Fruit fly (Drosophila melanogaster) whole organism, embryonic: ENCODE measurements around the gene Polr2I.

ENCODE experiments used
- Atf-2 ChIP-seq: fragments of 200-800 bp; sonication (Bioruptor generic); optimal IDR thresholded peaks from 2 replicates; lab custom pipeline; 2016; ENCODE audit warnings: missing biosample characterization, missing genetic modification characterization
- BtbVII ChIP-seq: fragments of 200-800 bp; sonication (Bioruptor generic); optimal IDR thresholded peaks from 3 replicates; lab custom pipeline; 2017; ENCODE audit warnings: missing biosample characterization, mild to moderate bottlenecking, missing genetic modification characterization
- CG10147 ChIP-seq: fragments of 200-800 bp; sonication (Bioruptor generic); optimal IDR thresholded peaks from 2 replicates; lab custom pipeline; 2019; ENCODE audit warnings: missing biosample characterization, mild to moderate bottlenecking, missing genetic modification characterization, moderate library complexity
- CG10274 ChIP-seq: fragments of 200-800 bp; sonication (Bioruptor generic); optimal IDR thresholded peaks from 3 replicates; lab custom pipeline; 2017; ENCODE audit warnings: missing biosample characterization, mild to moderate bottlenecking, missing genetic modification characterization
- CG11504 ChIP-seq: fragments of 200-800 bp; sonication (Bioruptor generic); optimal IDR thresholded peaks from 3 replicates; lab custom pipeline; 2019; ENCODE audit warnings: missing biosample characterization, mild to moderate bottlenecking, missing genetic modification characterization, moderate library complexity
- CG11560 ChIP-seq: fragments of 200-800 bp; sonication (Bioruptor generic); IDR thresholded peaks from 3 replicates; pipeline ENCODE4 v1.3.6; 2022; ENCODE audit warnings: missing biosample characterization, missing genetic modification characterization
- CG11723 ChIP-seq: fragments of 200-800 bp; sonication (Bioruptor generic); optimal IDR thresholded peaks from 2 replicates; lab custom pipeline; 2017; ENCODE audit warnings: missing biosample characterization, mild to moderate bottlenecking, missing genetic modification characterization
- CG12744 ChIP-seq: fragments of 200-800 bp; sonication (Bioruptor generic); optimal IDR thresholded peaks from 2 replicates; lab custom pipeline; 2016; ENCODE audit warnings: missing biosample characterization, missing genetic modification characterization
- CG15073 ChIP-seq: fragments of 200-800 bp; sonication (Bioruptor generic); optimal IDR thresholded peaks from 2 replicates; lab custom pipeline; 2016; ENCODE audit warnings: missing biosample characterization, missing genetic modification characterization
- CG17359 ChIP-seq: fragments of 200-800 bp; sonication (Bioruptor generic); optimal IDR thresholded peaks from 3 replicates; lab custom pipeline; 2018; ENCODE audit warnings: missing biosample characterization, mild to moderate bottlenecking, missing genetic modification characterization, moderate library complexity
- CG18262 ChIP-seq: fragments of 200-800 bp; optimal IDR thresholded peaks from 3 replicates; lab custom pipeline; 2019; ENCODE audit warnings: missing biosample characterization, mild to moderate bottlenecking, missing genetic modification characterization, moderate library complexity
- CG3847 ChIP-seq: fragments of 200-800 bp; sonication (Bioruptor generic); IDR thresholded peaks from 2 replicates; pipeline ENCODE4 v1.3.6; 2022; ENCODE audit warnings: missing biosample characterization, missing genetic modification characterization
- CG4404 ChIP-seq: fragments of 200-800 bp; sonication (Bioruptor generic); IDR thresholded peaks from 2 replicates; pipeline ENCODE4 v1.3.6; 2022; ENCODE audit warnings: missing biosample characterization, missing genetic modification characterization
- CG4424 ChIP-seq: fragments of 200-800 bp; sonication (Bioruptor generic); optimal IDR thresholded peaks from 3 replicates; lab custom pipeline; 2016; ENCODE audit warnings: missing biosample characterization, missing genetic modification characterization
- CG6854 ChIP-seq: fragments of 200-800 bp; sonication (Bioruptor generic); optimal IDR thresholded peaks from 3 replicates; lab custom pipeline; 2017; ENCODE audit warnings: missing biosample characterization, mild to moderate bottlenecking, missing genetic modification characterization
- CG7987 ChIP-seq: fragments of 200-800 bp; sonication (Bioruptor generic); optimal IDR thresholded peaks from 2 replicates; lab custom pipeline; 2018; ENCODE audit warnings: missing biosample characterization, mild to moderate bottlenecking, missing genetic modification characterization, moderate library complexity
- CG9932 ChIP-seq: fragments of 200-800 bp; sonication (Bioruptor generic); IDR thresholded peaks from 2 replicates; pipeline ENCODE4 v1.3.6; 2022; ENCODE audit warnings: missing biosample characterization, missing genetic modification characterization
- CTCF ChIP-seq: fragments of 200-800 bp; sonication (Bioruptor generic); optimal IDR thresholded peaks from 2 replicates; lab custom pipeline; 2017; ENCODE audit warnings: missing biosample characterization, mild to moderate bottlenecking, missing genetic modification characterization, moderate library complexity
- D ChIP-seq, 2 experiments: fragments of 200-800 bp in 1 of 2; fragments of >200 bp in 1 of 2; sonication (Bioruptor generic) in 1 of 2; optimal IDR thresholded peaks; 2 replicates in 1 of 2; 3 replicates in 1 of 2; lab custom pipeline; 2017; ENCODE audit warnings: mild to moderate bottlenecking in 1 of 2, missing biosample characterization in 1 of 2, missing genetic modification characterization in 1 of 2, missing genetic modification reagents in 1 of 2
- Dad ChIP-seq: fragments of 200-800 bp; sonication (Bioruptor generic); optimal IDR thresholded peaks from 3 replicates; lab custom pipeline; 2016; ENCODE audit warnings: missing biosample characterization, missing genetic modification characterization
- Dip2 ChIP-seq: fragments of 200-800 bp; sonication (Bioruptor generic); IDR thresholded peaks from 2 replicates; pipeline ENCODE4 v1.3.6; 2022; ENCODE audit warnings: missing biosample characterization, missing genetic modification characterization
- Dp ChIP-seq: fragments of 200-800 bp; sonication (Bioruptor generic); optimal IDR thresholded peaks from 2 replicates; lab custom pipeline; 2018; ENCODE audit warnings: missing biosample characterization, mild to moderate bottlenecking, missing genetic modification characterization, moderate library complexity
- Ets97D ChIP-seq: fragments of 200-800 bp; sonication (Bioruptor generic); optimal IDR thresholded peaks from 3 replicates; lab custom pipeline; 2016; ENCODE audit warnings: missing biosample characterization, missing genetic modification characterization
- Mes4 ChIP-seq: fragments of 200-800 bp; sonication (Bioruptor generic); optimal IDR thresholded peaks from 2 replicates; lab custom pipeline; 2016; ENCODE audit warnings: missing biosample characterization, missing genetic modification characterization
- NFAT ChIP-seq: fragments of 200-800 bp; sonication (Bioruptor generic); IDR thresholded peaks from 2 replicates; pipeline ENCODE4 v1.3.6; 2022; ENCODE audit warnings: missing biosample characterization, missing genetic modification characterization
- NfI ChIP-seq: fragments of 200-800 bp; sonication (Bioruptor generic); optimal IDR thresholded peaks from 3 replicates; lab custom pipeline; 2018; ENCODE audit warnings: missing biosample characterization, mild to moderate bottlenecking, missing genetic modification characterization, moderate library complexity
- Oaz ChIP-seq: fragments of 200-800 bp; sonication (Bioruptor generic); IDR thresholded peaks from 2 replicates; pipeline ENCODE4 v1.3.6; 2022; ENCODE audit warnings: missing biosample characterization, missing genetic modification characterization
- Optix ChIP-seq: fragments of 200-800 bp; sonication (Bioruptor generic); IDR thresholded peaks from 3 replicates; pipeline ENCODE4 v1.3.6; 2022; ENCODE audit warnings: missing biosample characterization, missing genetic modification characterization
- Pdp1 ChIP-seq, 2 experiments: fragments of 200-800 bp; sonication (Bioruptor generic); optimal IDR thresholded peaks; 3 replicates each; lab custom pipeline; 2016; ENCODE audit warnings: missing biosample characterization in 2 of 2, missing genetic modification characterization in 2 of 2, mild to moderate bottlenecking in 1 of 2, moderate library complexity in 1 of 2
- Poxn ChIP-seq: fragments of 200-800 bp; sonication (Bioruptor generic); IDR thresholded peaks from 2 replicates; pipeline ENCODE4 v1.3.6; 2022; ENCODE audit warnings: missing biosample characterization, missing genetic modification characterization
- Sox102F ChIP-seq: fragments of 200-800 bp; sonication (Bioruptor generic); optimal IDR thresholded peaks from 2 replicates; lab custom pipeline; 2018; ENCODE audit warnings: missing biosample characterization, mild to moderate bottlenecking, missing genetic modification characterization, moderate library complexity
- Xbp1 ChIP-seq: fragments of 200-800 bp; sonication (Bioruptor generic); optimal IDR thresholded peaks from 3 replicates; lab custom pipeline; 2016; ENCODE audit warnings: missing biosample characterization, mild to moderate bottlenecking, missing genetic modification characterization
- Xrp1 ChIP-seq: fragments of 200-800 bp; sonication (Bioruptor generic); IDR thresholded peaks from 2 replicates; pipeline ENCODE4 v1.3.6; 2022; ENCODE audit warnings: missing biosample characterization, missing genetic modification characterization
- abd-A ChIP-seq: fragments of 200-800 bp; sonication (Bioruptor generic); optimal IDR thresholded peaks from 3 replicates; lab custom pipeline; 2019; ENCODE audit warnings: missing biosample characterization, mild to moderate bottlenecking, missing genetic modification characterization, moderate library complexity
- al ChIP-seq: fragments of 200-800 bp; sonication (Bioruptor generic); IDR thresholded peaks from 2 replicates; pipeline ENCODE4 v1.3.6; 2022; ENCODE audit warnings: missing biosample characterization, missing genetic modification characterization
- bab2 ChIP-seq: fragments of 200-800 bp; sonication (Bioruptor generic); optimal IDR thresholded peaks from 2 replicates; lab custom pipeline; 2016; ENCODE audit warnings: missing biosample characterization, missing genetic modification characterization
- bsh ChIP-seq, 2 experiments: fragments of 200-800 bp; sonication (Bioruptor generic); optimal IDR thresholded peaks; 2 replicates each; lab custom pipeline; 2017 to 2018; ENCODE audit warnings: mild to moderate bottlenecking in 2 of 2, missing biosample characterization in 2 of 2, missing genetic modification characterization in 2 of 2, moderate library complexity in 1 of 2
- cad ChIP-seq: fragments of >200 bp; optimal IDR thresholded peaks from 2 replicates; lab custom pipeline; 2017; ENCODE audit warnings: missing biosample characterization, missing genetic modification characterization
- ci ChIP-seq: fragments of 200-800 bp; sonication (Bioruptor generic); IDR thresholded peaks from 3 replicates; pipeline ENCODE4 v1.3.6; 2022; ENCODE audit warnings: missing biosample characterization, missing genetic modification characterization
- dysf ChIP-seq: fragments of 200-800 bp; sonication (Bioruptor generic); IDR thresholded peaks from 3 replicates; pipeline ENCODE4 v1.3.6; 2022; ENCODE audit warnings: missing biosample characterization, missing genetic modification characterization
- emc ChIP-seq: fragments of 200-800 bp; sonication (Bioruptor generic); optimal IDR thresholded peaks from 2 replicates; lab custom pipeline; 2016; ENCODE audit warnings: missing biosample characterization, missing genetic modification characterization
- exex ChIP-seq: fragments of 200-800 bp; sonication (Bioruptor generic); optimal IDR thresholded peaks from 4 replicates; lab custom pipeline; 2018; ENCODE audit warnings: missing biosample characterization, mild to moderate bottlenecking, missing genetic modification characterization, moderate library complexity
- fd102C ChIP-seq: fragments of 200-800 bp; sonication (Bioruptor generic); optimal IDR thresholded peaks from 2 replicates; lab custom pipeline; 2018; ENCODE audit warnings: missing biosample characterization, mild to moderate bottlenecking, missing genetic modification characterization, moderate library complexity
- fu2 ChIP-seq: fragments of 200-800 bp; sonication (Bioruptor generic); optimal IDR thresholded peaks from 2 replicates; lab custom pipeline; 2016; ENCODE audit warnings: missing biosample characterization, missing genetic modification characterization
- grau ChIP-seq: fragments of 200-800 bp; optimal IDR thresholded peaks from 3 replicates; lab custom pipeline; 2019; ENCODE audit warnings: missing biosample characterization, mild to moderate bottlenecking, missing genetic modification characterization, moderate library complexity
- h ChIP-seq: fragments of >200 bp; optimal IDR thresholded peaks from 2 replicates; lab custom pipeline; 2017
- her ChIP-seq: fragments of 200-800 bp; sonication (Bioruptor generic); optimal IDR thresholded peaks from 2 replicates; lab custom pipeline; 2016; ENCODE audit warnings: missing biosample characterization, missing genetic modification characterization
- ken ChIP-seq: fragments of 200-800 bp; sonication (Bioruptor generic); IDR thresholded peaks from 3 replicates; pipeline ENCODE4 v1.3.6; 2022; ENCODE audit warnings: missing biosample characterization, missing genetic modification characterization
- sr ChIP-seq: fragments of 200-800 bp; sonication (Bioruptor generic); IDR thresholded peaks from 3 replicates; pipeline ENCODE4 v1.3.6; 2022; ENCODE audit warnings: missing biosample characterization, missing genetic modification characterization
- tio ChIP-seq: fragments of 200-800 bp; sonication (Bioruptor generic); optimal IDR thresholded peaks from 2 replicates; lab custom pipeline; 2017; ENCODE audit warnings: missing biosample characterization, missing genetic modification characterization, inconsistent platforms

The Polr2I gene

dm6 chr3R:14326250-14327112, 17.6 kb downstream of the Polr2I start, which contains the start of the genes Afti and ATPsynE (continued):
- TF ChIP-seq abd-A (tag; lab: Kevin White, UChicago), result no peak
- peak; percentile 73 for TF ChIP-seq CG17359 (tag; lab: Kevin White, UChicago)
- TF ChIP-seq CG18262 (tag; lab: Kevin White, UChicago), result peak; percentile 69
- TF ChIP-seq Dip2, result no peak
- peak; percentile 59 for TF ChIP-seq Dp
- peak; percentile 2 for TF ChIP-seq emc (GFP tag; lab: Kevin White, UChicago)
- TF ChIP-seq CG11504 (tag; lab: Kevin White, UChicago), result no peak
- peak; percentile 5 for TF ChIP-seq CG10274
- peak in 1 of 2 experiments; percentile 62 for TF ChIP-seq bsh (GFP tag; optimal IDR thresholded peaks at IDR 0.05; lab: Kevin White, UChicago)
- peak; percentile 59 for TF ChIP-seq fu2
- TF ChIP-seq Poxn (GFP tag; lab: Robert Waterston, UW), result no peak
- TF ChIP-seq Xbp1 (GFP tag; lab: Kevin White, UChicago), result peak; percentile 82
- TF ChIP-seq Sox102F (GFP tag; lab: Kevin White, UChicago), result no peak
- no peak for TF ChIP-seq tio
- TF ChIP-seq bab2 (GFP tag; lab: Kevin White, UChicago), result peak; percentile 70
- peak; percentile 60 to 76 for TF ChIP-seq Pdp1 (GFP tag; optimal IDR thresholded peaks at IDR 0.05; lab: Kevin White, UChicago)
- peak; percentile 40 for TF ChIP-seq Atf-2 (GFP tag; lab: Kevin White, UChicago)
- TF ChIP-seq CG12744, result no peak
- peak; percentile 40 for TF ChIP-seq CG7987 (GFP tag; lab: Kevin White, UChicago)
- TF ChIP-seq her, result peak; percentile 22
- TF ChIP-seq NfI (GFP tag; lab: Kevin White, UChicago), result peak; percentile 79
- peak; percentile 54; the same call in 1 of the 3 replicates for TF ChIP-seq CG11560
- peak; percentile 93 for TF ChIP-seq Ets97D (GFP tag; lab: Kevin White, UChicago)
- peak; percentile 63 for TF ChIP-seq al (GFP tag; lab: Robert Waterston, UW)
- TF ChIP-seq CG10147 (GFP tag; lab: Kevin White, UChicago), result peak; percentile 41
- peak; percentile 46 for TF ChIP-seq CTCF
- TF ChIP-seq CG6854 (GFP tag; lab: Kevin White, UChicago), result no peak
- no peak for TF ChIP-seq exex (tag; lab: Kevin White, UChicago)
- peak; percentile 76 for TF ChIP-seq ci (GFP tag; lab: Robert Waterston, UW)
- TF ChIP-seq cad (GFP tag; lab: Kevin White, UChicago), result no peak
- TF ChIP-seq CG15073 (GFP tag; lab: Kevin White, UChicago), result no peak
- peak; percentile 70 for TF ChIP-seq grau (tag; lab: Kevin White, UChicago)
- TF ChIP-seq CG9932 (GFP tag; lab: Robert Waterston, UW), result peak; percentile 89
- peak; percentile 65 for TF ChIP-seq NFAT (GFP tag; lab: Robert Waterston, UW)
- TF ChIP-seq Xrp1 (GFP tag; lab: Robert Waterston, UW), result peak; percentile 65; the same call in 1 of the 2 replicates
- no peak for TF ChIP-seq CG11723 (GFP tag; lab: Kevin White, UChicago)
- no peak for TF ChIP-seq h (lab: Kevin White, UChicago)
- peak; percentile 76 for TF ChIP-seq ken
- TF ChIP-seq CG3847 (GFP tag; lab: Robert Waterston, UW), result peak; percentile 83
- no peak for TF ChIP-seq sr (GFP tag; lab: Robert Waterston, UW)
- no peak for TF ChIP-seq Optix (GFP tag; lab: Robert Waterston, UW)
- peak; percentile 43 for TF ChIP-seq Mes4 (GFP tag; lab: Kevin White, UChicago)
- TF ChIP-seq fd102C (GFP tag; lab: Kevin White, UChicago), result no peak
- TF ChIP-seq Oaz (GFP tag; lab: Robert Waterston, UW), result 0 out of 2 replicates have a peak, but pooled peaks have one; percentile 11
- no peak for TF ChIP-seq D (optimal IDR thresholded peaks at IDR 0.05; lab: Kevin White, UChicago)
- TF ChIP-seq D (GFP tag; optimal IDR thresholded peaks at IDR 0.05; lab: Kevin White, UChicago), result peak; percentile 53
- peak; percentile 64 for TF ChIP-seq CG4424 (GFP tag; lab: Kevin White, UChicago)
- TF ChIP-seq dysf, result peak; percentile 65; the same call in 2 of the 3 replicates
- peak; percentile 55 for TF ChIP-seq CG4404 (GFP tag; lab: Robert Waterston, UW)
- TF ChIP-seq BtbVII (GFP tag; lab: Kevin White, UChicago), result no peak
- TF ChIP-seq Dad (GFP tag; lab: Kevin White, UChicago), result peak; percentile 21
